Worm (Caenorhabditis elegans): ENCODE measurements around the gene stau-1.

stau-1 gene

DNA sequence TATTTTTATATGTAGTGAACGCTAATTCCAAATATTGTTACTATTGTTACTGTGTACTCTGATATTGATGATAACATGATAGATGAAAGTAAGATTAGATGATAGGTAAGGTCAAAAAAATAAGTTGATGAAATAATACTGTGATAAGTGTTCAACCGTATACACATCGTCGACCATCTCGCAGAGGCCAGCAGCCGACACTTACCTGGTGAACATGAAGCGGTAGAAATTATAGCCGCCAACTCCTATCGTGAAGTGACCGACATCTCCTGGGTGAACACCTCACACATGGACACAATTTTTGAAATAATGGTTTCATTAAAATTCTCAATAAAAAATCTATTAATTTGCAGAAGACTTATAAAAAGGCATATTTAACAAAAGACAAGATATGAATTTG lies 7.7 kb downstream of the stau-1 start:
- TF ChIP-seq B0261.1 (tag; optimal IDR thresholded peaks at IDR 0.05) (no peak), snpc-4 (GFP tag; optimal IDR thresholded peaks at IDR 0.05) (no peak), snpc-4 (tag; optimal IDR thresholded peaks at IDR 0.05) (peak in 3 of 4 experiments; percentile 27 to 69 (median 54))

DNA sequence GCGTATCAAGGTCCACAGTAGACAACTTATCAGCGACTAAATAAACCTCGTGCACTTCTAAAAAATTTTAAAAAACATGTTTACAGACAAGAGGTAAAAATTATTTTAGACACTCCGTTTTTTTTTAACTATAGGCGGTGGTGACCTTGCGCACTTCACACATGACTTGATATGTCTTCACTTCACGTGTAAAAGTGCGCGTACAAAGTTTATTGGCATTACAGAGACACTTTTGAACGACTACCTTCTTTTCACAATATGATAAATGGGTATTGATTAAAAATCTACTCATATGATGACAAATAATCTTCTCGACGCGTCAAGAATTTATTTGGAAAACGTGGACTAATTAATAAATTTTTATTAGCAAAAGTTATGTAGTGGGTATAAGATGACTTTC lies 8.4 kb downstream of the stau-1 start:
- TF ChIP-seq ztf-26 (tag; optimal IDR thresholded peaks at IDR 0.05) (peak; percentile 51), F55B11.4 (tag; optimal IDR thresholded peaks at IDR 0.05; ENCODE audit: borderline replicate concordance, insufficient read depth) (no peak), lin-40 (tag; optimal IDR thresholded peaks at IDR 0.05) (peak; percentile 48)

DNA sequence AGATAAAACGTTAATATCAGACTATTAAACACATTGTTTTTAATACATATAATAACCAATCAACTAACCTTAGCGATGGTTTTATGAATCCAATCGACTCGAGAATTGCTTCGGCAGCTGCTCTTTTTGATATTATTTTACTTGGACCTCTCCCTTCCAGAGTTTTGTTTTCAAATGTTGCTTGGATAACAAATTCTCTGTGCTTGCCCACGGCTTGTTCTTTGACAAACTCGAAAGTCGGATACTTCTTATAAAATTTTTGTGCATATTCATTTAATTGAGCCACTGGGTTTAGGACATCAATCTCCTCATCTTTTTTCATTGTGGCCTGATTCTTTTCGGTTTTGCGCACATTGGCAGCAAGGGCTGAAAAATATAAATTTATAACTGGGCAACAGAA lies 10.1 kb downstream of the stau-1 start, which contains the start of gene F55A4.3:
Gene F55A4.3 (minus strand): TSS at position 101 of the 400 bp plus-strand sequence.
- no peak for TF ChIP-seq ceh-58 (GFP tag; IDR thresholded peaks at IDR 0.05)
- no peak for TF ChIP-seq F33H1.4 (GFP tag; IDR thresholded peaks at IDR 0.05)
- no peak for TF ChIP-seq lsy-27 (tag; optimal IDR thresholded peaks at IDR 0.05; ENCODE audit: borderline replicate concordance, insufficient read depth)
- no peak for TF ChIP-seq egl-18 (GFP tag; IDR thresholded peaks at IDR 0.05)
- no peak for TF ChIP-seq cebp-1 (GFP tag; IDR thresholded peaks at IDR 0.05)
- TF ChIP-seq cebp-1 (tag; optimal IDR thresholded peaks at IDR 0.05) = no peak

DNA sequence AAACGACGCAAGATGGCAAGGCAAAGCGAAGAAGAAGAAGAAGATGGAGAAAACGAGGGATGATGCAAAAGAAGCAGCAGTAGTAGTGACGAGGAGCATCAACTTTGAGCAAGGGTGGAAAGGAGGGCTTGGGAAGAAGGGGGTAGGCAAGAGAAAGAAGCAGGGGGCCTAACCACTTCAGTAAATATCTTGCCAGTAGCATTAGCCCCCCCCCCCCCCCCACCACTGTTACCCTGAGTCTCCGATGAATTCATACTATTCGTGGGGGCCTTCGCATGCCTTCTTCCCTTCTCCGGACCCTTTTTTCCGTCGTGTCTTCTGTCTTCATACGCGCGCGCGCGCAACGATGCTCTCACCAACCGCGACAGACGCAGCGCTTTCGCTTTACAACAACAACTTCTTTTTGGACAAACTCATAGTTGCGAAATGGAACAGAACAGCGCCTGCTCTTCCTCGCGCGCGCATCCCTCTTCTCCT lies 13.2 kb downstream of the stau-1 start:
- TF ChIP-seq sdz-38 (tag; optimal IDR thresholded peaks at IDR 0.05) (no peak), mes-4 (tag; optimal IDR thresholded peaks at IDR 0.05) (no peak), K12H6.12 (tag; optimal IDR thresholded peaks at IDR 0.05) (peak; percentile 62), Y67H2A.10 (GFP tag; conservative IDR thresholded peaks at IDR 0.05) (no peak), attf-5 (GFP tag; optimal IDR thresholded peaks at IDR 0.05) (peak; percentile 10), ztf-25 (GFP tag; IDR thresholded peaks at IDR 0.05) (no peak), dpff-1 (tag; optimal IDR thresholded peaks at IDR 0.05) (no peak), dpl-1 (GFP tag; optimal IDR thresholded peaks at IDR 0.05) (no peak), ztf-26 (tag; optimal IDR thresholded peaks at IDR 0.05) (peak; percentile 2), mcd-1 (GFP tag; IDR thresholded peaks at IDR 0.05) (peak; percentile 42), egrh-3 (GFP tag; IDR thresholded peaks at IDR 0.05) (peak; percentile 82; the same call in 1 of the 2 replicates), B0261.1 (tag; optimal IDR thresholded peaks at IDR 0.05) (no peak), hrde-1 (tag; optimal IDR thresholded peaks at IDR 0.05; ENCODE audit: borderline replicate concordance) (no peak), snpc-4 (GFP tag; optimal IDR thresholded peaks at IDR 0.05) (no peak), snpc-4 (tag; optimal IDR thresholded peaks at IDR 0.05) (no peak), K11D2.4 (GFP tag; IDR thresholded peaks at IDR 0.05) (0 out of 2 replicates have a peak, but pooled peaks have one; percentile 17), zfh-2 (GFP tag; conservative IDR thresholded peaks at IDR 0.05) (peak; percentile 97), F22D6.2 (tag; optimal IDR thresholded peaks at IDR 0.05) (no peak), ceh-27 (GFP tag; optimal IDR thresholded peaks at IDR 0.05) (peak; percentile 10), F10E7.11 (tag; optimal IDR thresholded peaks at IDR 0.05) (no peak), Y95B8A.8 (GFP tag; IDR thresholded peaks at IDR 0.05) (no peak), bed-1 (GFP tag; IDR thresholded peaks at IDR 0.05) (no peak), tbp1 (GFP tag; optimal IDR thresholded peaks at IDR 0.05) (no peak), F33H1.4 (GFP tag; IDR thresholded peaks at IDR 0.05) (no peak), lin-54 (GFP tag; optimal IDR thresholded peaks at IDR 0.05) (no peak), dox-1 (GFP tag; IDR thresholded peaks at IDR 0.05) (0 out of 2 replicates have a peak, but pooled peaks have one; percentile 6), cebp-1 (GFP tag; IDR thresholded peaks at IDR 0.05) (peak; percentile 47; the same call in 1 of the 2 replicates), cebp-1 (tag; optimal IDR thresholded peaks at IDR 0.05) (peak; percentile 84), aptf-2 (GFP tag; conservative IDR thresholded peaks at IDR 0.05) (no peak), somi-1 (GFP tag; optimal IDR thresholded peaks at IDR 0.05) (peak; percentile 28)

Data from whole organism, young adult.